Fruit fly (Drosophila melanogaster): ENCODE data around the gene Rpt3.
A peak's percentile ranks its signal among the peaks of the same experiment; 100 is the strongest.
"Not testable (repeated sequence)": the region's sequence is repeated elsewhere in the genome, so short reads cannot be mapped to it uniquely, and the experiment has no call there.

The Rpt3 gene

dm6 chrX:11124749-11125508 lies at the start of gene Rpt3:
TSS of gene Rpt3 (plus strand) at chrX:11125101.
- peak; percentile 41 for TF ChIP-seq CG17801 (GFP tag; optimal IDR thresholded peaks at IDR 0.05; ENCODE audit: partially characterized antibody)

dm6 chrX:11081242-11081641 lies 43.7 kb upstream of the Rpt3 start:
- TF ChIP-seq CG17801 (GFP tag; optimal IDR thresholded peaks at IDR 0.05; ENCODE audit: partially characterized antibody), result peak; percentile 56

- TF ChIP-seq CG17801 (GFP tag; optimal IDR thresholded peaks at IDR 0.05; ENCODE audit: partially characterized antibody), result peak; percentile 45
Observed at dm6 chrX:11081834-11082233, 43.1 kb upstream of the Rpt3 start.

dm6 chrX:11083007-11083406 lies 41.9 kb upstream of the Rpt3 start:
- TF ChIP-seq CG17801 (GFP tag; optimal IDR thresholded peaks at IDR 0.05; ENCODE audit: partially characterized antibody), result peak; percentile 78

- no peak for TF ChIP-seq CG17801 (GFP tag; optimal IDR thresholded peaks at IDR 0.05; ENCODE audit: partially characterized antibody)
Observed at dm6 chrX:11086250-11086649, 38.7 kb upstream of the Rpt3 start, which contains the start of gene sev. TSS of gene sev (minus strand) at chrX:11086299.

dm6 chrX:11087384-11087783 lies 37.5 kb upstream of the Rpt3 start:
- peak; percentile 0 for TF ChIP-seq CG17801 (GFP tag; optimal IDR thresholded peaks at IDR 0.05; ENCODE audit: partially characterized antibody)

- peak; percentile 4 for TF ChIP-seq CG17801 (GFP tag; optimal IDR thresholded peaks at IDR 0.05; ENCODE audit: partially characterized antibody)
Observed at dm6 chrX:11088778-11089340, 36.0 kb upstream of the Rpt3 start, which contains the start of gene Vago. TSS of gene Vago (plus strand) at chrX:11089290.

dm6 chrX:11090161-11090560 lies 34.7 kb upstream of the Rpt3 start, which contains the start of gene CG2076:
TSS of gene CG2076 (plus strand) at chrX:11090210.
- no peak for TF ChIP-seq CG17801 (GFP tag; optimal IDR thresholded peaks at IDR 0.05; ENCODE audit: partially characterized antibody)

dm6 chrX:11092201-11092600 lies 32.7 kb upstream of the Rpt3 start, which contains the start of gene CG2061:
TSS of gene CG2061 (plus strand) at chrX:11092492.
- no peak for TF ChIP-seq CG17801 (GFP tag; optimal IDR thresholded peaks at IDR 0.05; ENCODE audit: partially characterized antibody)

- no peak for TF ChIP-seq CG17801 (GFP tag; optimal IDR thresholded peaks at IDR 0.05; ENCODE audit: partially characterized antibody)
Observed at dm6 chrX:11095276-11095675, 29.6 kb upstream of the Rpt3 start.

- not testable (repeated sequence) for TF ChIP-seq CG17801 (GFP tag; optimal IDR thresholded peaks at IDR 0.05; ENCODE audit: partially characterized antibody)
Observed at dm6 chrX:11095973-11096372, 28.9 kb upstream of the Rpt3 start, which contains the start of gene CG42249. TSS of gene CG42249 (plus strand) at chrX:11096273.

- peak; percentile 42 for TF ChIP-seq CG17801 (GFP tag; optimal IDR thresholded peaks at IDR 0.05; ENCODE audit: partially characterized antibody)
Observed at dm6 chrX:11108148-11108844, 16.6 kb upstream of the Rpt3 start, which contains the start of gene Hsp60A. TSS of gene Hsp60A (plus strand) at chrX:11108482.

dm6 chrX:11108845-11109450 lies 16.0 kb upstream of the Rpt3 start:
- TF ChIP-seq CG17801 (GFP tag; optimal IDR thresholded peaks at IDR 0.05; ENCODE audit: partially characterized antibody), result no peak

- no peak for TF ChIP-seq CG17801 (GFP tag; optimal IDR thresholded peaks at IDR 0.05; ENCODE audit: partially characterized antibody)
Observed at dm6 chrX:11109670-11110069, 15.2 kb upstream of the Rpt3 start.

dm6 chrX:11123561-11123960 lies 1.3 kb upstream of the Rpt3 start:
- no peak for TF ChIP-seq CG17801 (GFP tag; optimal IDR thresholded peaks at IDR 0.05; ENCODE audit: partially characterized antibody)
